Fruit fly (Drosophila melanogaster) whole organism, adult: ENCODE measurements around the gene Ubr3.

Experiments used
- Hr96 ChIP-seq: fragments of 200-800 bp; sonication (Bioruptor generic); optimal IDR thresholded peaks from 2 replicates; lab custom pipeline; 2016; ENCODE audit warnings: missing biosample characterization, missing genetic modification characterization
- kay ChIP-seq: fragments of 200-800 bp; sonication (Bioruptor generic); peaks from one replicate; lab custom pipeline; 2016; ENCODE audit warnings: missing biosample characterization, missing genetic modification characterization, borderline replicate concordance
- tj ChIP-seq: fragments of 200-800 bp; sonication (Bioruptor generic); optimal IDR thresholded peaks from 3 replicates; lab custom pipeline; 2017; ENCODE audit warnings: missing biosample characterization, mild to moderate bottlenecking, missing genetic modification characterization, moderate library complexity
- toe ChIP-seq: fragments of 200-800 bp; sonication (Bioruptor generic); optimal IDR thresholded peaks from 2 replicates; lab custom pipeline; 2016; ENCODE audit warnings: missing biosample characterization, missing genetic modification characterization

DNA sequence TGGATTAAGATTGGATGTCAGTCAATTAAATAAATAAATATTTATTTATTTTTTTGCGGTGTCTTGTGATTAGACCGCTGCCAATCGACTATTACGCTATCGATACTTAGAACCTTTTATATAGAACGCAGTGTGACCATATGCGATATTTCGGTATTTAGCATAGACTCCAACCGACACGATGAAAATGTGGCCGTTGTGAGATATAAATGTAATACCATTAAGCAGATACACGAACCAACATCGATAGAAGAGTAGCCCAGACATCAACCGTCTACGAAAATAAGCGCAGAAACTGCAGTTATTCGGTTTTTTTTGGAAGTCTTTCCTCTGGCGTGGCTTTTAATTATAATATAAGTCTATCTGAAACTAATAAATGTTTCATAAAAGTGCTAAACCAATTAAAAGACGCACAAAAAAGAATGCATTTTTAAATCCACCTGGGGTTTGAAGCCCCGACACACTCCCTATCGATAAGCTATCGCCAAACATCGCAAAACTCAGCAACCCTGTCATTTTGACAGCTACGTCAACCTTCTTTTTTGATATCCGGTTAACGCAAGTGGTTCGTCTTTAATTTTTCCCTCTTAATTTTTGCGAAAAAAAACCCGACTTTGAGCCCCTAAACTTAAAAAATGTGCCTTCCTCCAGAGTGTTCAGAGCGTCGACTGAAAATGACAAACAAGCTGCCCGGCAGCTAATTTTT lies 2.3 kb upstream of the Ubr3 start, which contains the start of the genes Dhdds and RpS14a:
- TF ChIP-seq Hr96 (no peak), kay (no peak), tj (GFP tag; lab: Kevin White, UChicago) (peak; percentile 66), toe (GFP tag; lab: Kevin White, UChicago) (no peak)
